Fruit fly (Drosophila melanogaster): Measurements from ENCODE around the gene cbt.

DNA sequence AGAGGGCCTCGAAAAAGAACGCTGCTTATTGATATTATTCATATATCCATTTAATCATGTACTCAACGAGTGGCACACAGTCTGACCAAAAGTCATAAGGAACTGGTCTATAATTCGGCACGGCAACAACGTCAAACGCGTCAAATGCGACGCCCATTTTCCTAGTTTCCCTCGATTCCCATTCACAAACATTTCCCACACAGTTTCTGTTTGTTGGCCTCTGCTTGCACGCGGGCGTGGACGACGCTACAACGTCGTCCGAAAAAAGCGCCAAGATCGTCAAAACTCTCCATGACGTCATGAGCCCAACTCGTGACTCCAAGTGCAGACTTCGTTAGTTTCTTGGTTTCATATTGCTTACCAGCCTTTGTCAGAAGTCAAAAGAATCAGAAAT lies 3.0 kb upstream of the cbt start:
- TF ChIP-seq psq (optimal IDR thresholded peaks at IDR 0.05) (no peak), usp (GFP tag; optimal IDR thresholded peaks at IDR 0.05) (no peak), CG8478 (optimal IDR thresholded peaks at IDR 0.05) (no peak), Dll (optimal IDR thresholded peaks at IDR 0.05) (no peak), EcR (GFP tag; optimal IDR thresholded peaks at IDR 0.05) (no peak)
